Fruit fly (Drosophila melanogaster) whole organism, embryonic: ENCODE data around the gene CG14230.

Source experiments
- CG16779 ChIP-seq: fragments of 200-800 bp; sonication (Bioruptor generic); IDR thresholded peaks from 2 replicates; pipeline ENCODE4 v1.3.6; 2022; ENCODE audit warnings: missing biosample characterization, missing genetic modification characterization
- CG2678 ChIP-seq: fragments of 200-800 bp; sonication (Bioruptor generic); optimal IDR thresholded peaks from 3 replicates; lab custom pipeline; 2019; ENCODE audit warnings: missing biosample characterization, mild to moderate bottlenecking, missing genetic modification characterization, moderate library complexity
- CG3847 ChIP-seq: fragments of 200-800 bp; sonication (Bioruptor generic); IDR thresholded peaks from 2 replicates; pipeline ENCODE4 v1.3.6; 2022; ENCODE audit warnings: missing biosample characterization, missing genetic modification characterization
- Dll ChIP-seq: fragments of 200-800 bp; sonication (Bioruptor generic); IDR thresholded peaks from 4 replicates; pipeline ENCODE4 v1.3.6; 2022; ENCODE audit warnings: missing biosample characterization, missing genetic modification characterization; ENCODE audit not compliant: partially characterized antibody
- her ChIP-seq: fragments of 200-800 bp; sonication (Bioruptor generic); optimal IDR thresholded peaks from 2 replicates; lab custom pipeline; 2016; ENCODE audit warnings: missing biosample characterization, missing genetic modification characterization
- jumu ChIP-seq: fragments of 200-800 bp; sonication (Bioruptor generic); optimal IDR thresholded peaks from 3 replicates; lab custom pipeline; 2016; ENCODE audit warnings: missing biosample characterization, missing genetic modification characterization

dm6 chrX:19744003-19744488 lies 40.1 kb downstream of the CG14230 start, which contains the start of the genes CG18809, COX6B, CG33932 and Rpp20:
- TF ChIP-seq Dll (GFP tag; lab: Robert Waterston, UW), result peak; percentile 86
- peak; percentile 78 for TF ChIP-seq jumu (GFP tag; lab: Kevin White, UChicago)
- peak; percentile 94 for TF ChIP-seq CG3847
- peak; percentile 60; the same call in 1 of the 2 replicates for TF ChIP-seq CG16779 (GFP tag; lab: Robert Waterston, UW)
- TF ChIP-seq CG2678 (tag; lab: Kevin White, UChicago), result no peak
- TF ChIP-seq her (GFP tag; lab: Kevin White, UChicago), result peak; percentile 75
